Fruit fly (Drosophila melanogaster): Measurements from ENCODE around the gene tomboy20.

The tomboy20 gene

dm6 chr3R:10759348-10759847 is 23.6 kb upstream of the tomboy20 start, which contains the start of gene CG31272:
Gene CG31272, minus strand, starts transcription at chr3R:10759398.
- TF ChIP-seq Sp1 (GFP tag; optimal IDR thresholded peaks at IDR 0.05), result no peak
- TF ChIP-seq woc (GFP tag; optimal IDR thresholded peaks at IDR 0.05), result no peak
- TF ChIP-seq Dfd (GFP tag; optimal IDR thresholded peaks at IDR 0.05), result no peak
- no peak for TF ChIP-seq usp (GFP tag; optimal IDR thresholded peaks at IDR 0.05)
- no peak for TF ChIP-seq rgr (GFP tag; optimal IDR thresholded peaks at IDR 0.05)
- no peak for TF ChIP-seq Hnf4 (GFP tag; optimal IDR thresholded peaks at IDR 0.05)
- no peak for TF ChIP-seq dl (GFP tag; optimal IDR thresholded peaks at IDR 0.05; ENCODE audit: insufficient read depth in 1 of 2, partially characterized antibody in 2 of 2)
- no peak for TF ChIP-seq psq (GFP tag; optimal IDR thresholded peaks at IDR 0.05)
- no peak for TF ChIP-seq N (GFP tag; optimal IDR thresholded peaks at IDR 0.05)
- no peak for TF ChIP-seq dmrt93B (GFP tag; optimal IDR thresholded peaks at IDR 0.05)

dm6 chr3R:10755534-10755933 is 19.8 kb upstream of the tomboy20 start, which contains the start of gene CG14691:
Gene CG14691, minus strand, starts transcription at chr3R:10755634.
- no peak for TF ChIP-seq psq (GFP tag; optimal IDR thresholded peaks at IDR 0.05)
- no peak for TF ChIP-seq N (GFP tag; optimal IDR thresholded peaks at IDR 0.05)
- TF ChIP-seq sage (GFP tag; optimal IDR thresholded peaks at IDR 0.05), result no peak
- no peak for TF ChIP-seq CrebA (GFP tag; optimal IDR thresholded peaks at IDR 0.05; ENCODE audit: borderline replicate concordance)
- TF ChIP-seq Hr83 (GFP tag; optimal IDR thresholded peaks at IDR 0.05; ENCODE audit: poor library complexity, severe bottlenecking), result no peak
- TF ChIP-seq dsf (GFP tag; optimal IDR thresholded peaks at IDR 0.05; ENCODE audit: borderline replicate concordance), result no peak
- TF ChIP-seq sv (GFP tag; optimal IDR thresholded peaks at IDR 0.05), result no peak
- TF ChIP-seq Sp1 (GFP tag; optimal IDR thresholded peaks at IDR 0.05), result no peak

DNA sequence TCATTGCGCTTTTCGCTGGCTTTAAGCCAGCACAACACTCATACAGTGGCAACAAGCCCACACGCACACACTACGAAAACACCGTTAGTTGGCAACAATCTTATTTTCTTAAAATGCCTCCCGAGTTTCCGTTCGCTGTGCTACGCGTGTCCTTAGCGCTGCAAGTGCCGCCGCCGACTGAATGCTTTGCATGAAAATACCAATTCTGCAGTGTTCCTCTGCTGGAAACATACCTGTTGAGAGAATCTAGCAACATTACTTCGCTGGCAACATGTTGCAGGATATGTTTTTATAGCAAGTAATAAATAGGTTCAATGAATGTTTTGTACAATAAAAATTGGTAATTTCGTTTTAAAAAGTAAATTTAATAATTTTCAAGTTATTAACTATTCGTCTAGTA is 15.3 kb upstream of the tomboy20 start, which contains the start of gene TkR86C:
Gene TkR86C (minus strand): TSS at position 168 of the 400 bp plus-strand sequence.
- TF ChIP-seq Vsx2 (GFP tag; optimal IDR thresholded peaks at IDR 0.05; ENCODE audit: partially characterized antibody), result no peak
- no peak for TF ChIP-seq Hr78 (GFP tag; optimal IDR thresholded peaks at IDR 0.05)
- no peak for TF ChIP-seq dmrt93B (GFP tag; optimal IDR thresholded peaks at IDR 0.05)
- TF ChIP-seq Hr83 (GFP tag; optimal IDR thresholded peaks at IDR 0.05; ENCODE audit: poor library complexity, severe bottlenecking), result no peak
- TF ChIP-seq sv (GFP tag; optimal IDR thresholded peaks at IDR 0.05), result no peak
- no peak for TF ChIP-seq tai (GFP tag; optimal IDR thresholded peaks at IDR 0.05)
- no peak for TF ChIP-seq CG9705 (GFP tag; optimal IDR thresholded peaks at IDR 0.05)
- TF ChIP-seq lola (GFP tag; optimal IDR thresholded peaks at IDR 0.05), result no peak
- no peak for TF ChIP-seq Mio (GFP tag; optimal IDR thresholded peaks at IDR 0.05)
- no peak for TF ChIP-seq rgr (GFP tag; optimal IDR thresholded peaks at IDR 0.05)
- no peak for TF ChIP-seq HLH106 (tag; optimal IDR thresholded peaks at IDR 0.05)
- TF ChIP-seq br (GFP tag; optimal IDR thresholded peaks at IDR 0.05), result no peak
- TF ChIP-seq OdsH (GFP tag; optimal IDR thresholded peaks at IDR 0.05), result no peak
- no peak for TF ChIP-seq woc (GFP tag; optimal IDR thresholded peaks at IDR 0.05)
- no peak for TF ChIP-seq CG32264 (GFP tag; optimal IDR thresholded peaks at IDR 0.05)
- no peak for TF ChIP-seq dsf (GFP tag; optimal IDR thresholded peaks at IDR 0.05; ENCODE audit: borderline replicate concordance)
- no peak for TF ChIP-seq Hnf4 (GFP tag; optimal IDR thresholded peaks at IDR 0.05)
- TF ChIP-seq Abd-B (GFP tag; optimal IDR thresholded peaks at IDR 0.05), result no peak
- no peak for TF ChIP-seq psq (GFP tag; optimal IDR thresholded peaks at IDR 0.05)

- TF ChIP-seq Mio (GFP tag; optimal IDR thresholded peaks at IDR 0.05) (no peak), Rel (GFP tag; optimal IDR thresholded peaks at IDR 0.05) (no peak), Rel (tag; optimal IDR thresholded peaks at IDR 0.05) (no peak), lola (GFP tag; optimal IDR thresholded peaks at IDR 0.05) (no peak), h (GFP tag; optimal IDR thresholded peaks at IDR 0.05) (no peak), usp (GFP tag; optimal IDR thresholded peaks at IDR 0.05) (no peak), dmrt93B (GFP tag; optimal IDR thresholded peaks at IDR 0.05) (no peak), pan (optimal IDR thresholded peaks at IDR 0.05) (no peak), br (GFP tag; optimal IDR thresholded peaks at IDR 0.05) (no peak), Sp1 (GFP tag; optimal IDR thresholded peaks at IDR 0.05) (no peak), woc (GFP tag; optimal IDR thresholded peaks at IDR 0.05) (no peak), ey (GFP tag; optimal IDR thresholded peaks at IDR 0.05) (no peak), CG32264 (GFP tag; optimal IDR thresholded peaks at IDR 0.05) (no peak), sage (GFP tag; optimal IDR thresholded peaks at IDR 0.05) (no peak), rgr (GFP tag; optimal IDR thresholded peaks at IDR 0.05) (no peak), GATAd (GFP tag; optimal IDR thresholded peaks at IDR 0.05) (no peak), Vsx2 (GFP tag; optimal IDR thresholded peaks at IDR 0.05; ENCODE audit: partially characterized antibody) (no peak)
Observed at dm6 chr3R:10747650-10748049, 11.9 kb upstream of the tomboy20 start.

Data from whole organism, wandering third instar larva.